Fruit fly (Drosophila melanogaster) whole organism, embryonic: ENCODE results near the gene ninaC.

Experiments
- B-H1 ChIP-seq: fragments of 200-800 bp; sonication (Bioruptor generic); IDR thresholded peaks from 3 replicates; pipeline ENCODE4 v1.3.6; 2022; ENCODE audit warnings: missing biosample characterization, missing genetic modification characterization
- C15 ChIP-seq: fragments of 200-800 bp; sonication (Bioruptor generic); IDR thresholded peaks from 3 replicates; pipeline ENCODE4 v1.3.6; 2022; ENCODE audit warnings: missing biosample characterization, missing genetic modification characterization
- CG10209 ChIP-seq: fragments of 200-800 bp; sonication (Bioruptor generic); optimal IDR thresholded peaks from 3 replicates; lab custom pipeline; 2017; ENCODE audit warnings: missing biosample characterization, mild to moderate bottlenecking, missing genetic modification characterization, missing genetic modification reagents
- CG11247 ChIP-seq: fragments of 200-800 bp; sonication (Bioruptor generic); IDR thresholded peaks from 2 replicates; pipeline ENCODE4 v1.3.6; 2022; ENCODE audit warnings: missing biosample characterization, missing genetic modification characterization
- CG12236 ChIP-seq: fragments of 200-800 bp; sonication (Bioruptor generic); optimal IDR thresholded peaks from 2 replicates; lab custom pipeline; 2016; ENCODE audit warnings: missing biosample characterization, missing genetic modification characterization
- CG13123 ChIP-seq: fragments of 200-800 bp; sonication (Bioruptor generic); optimal IDR thresholded peaks from 2 replicates; lab custom pipeline; 2016; ENCODE audit warnings: missing biosample characterization, missing genetic modification characterization
- CG13424 ChIP-seq: fragments of 200-800 bp; sonication (Bioruptor generic); optimal IDR thresholded peaks from 2 replicates; lab custom pipeline; 2019; ENCODE audit warnings: missing biosample characterization, mild to moderate bottlenecking, missing genetic modification characterization, moderate library complexity
- CG13775 ChIP-seq: fragments of 200-800 bp; sonication (Bioruptor generic); optimal IDR thresholded peaks from 3 replicates; lab custom pipeline; 2017; ENCODE audit warnings: missing biosample characterization, mild to moderate bottlenecking, missing genetic modification characterization
- CG15696 ChIP-seq: fragments of 200-800 bp; sonication (Bioruptor generic); optimal IDR thresholded peaks from 2 replicates; lab custom pipeline; 2019; ENCODE audit warnings: missing biosample characterization, mild to moderate bottlenecking, missing genetic modification characterization, moderate library complexity
- CG16779 ChIP-seq: fragments of 200-800 bp; sonication (Bioruptor generic); IDR thresholded peaks from 2 replicates; pipeline ENCODE4 v1.3.6; 2022; ENCODE audit warnings: missing biosample characterization, missing genetic modification characterization
- CG16813 ChIP-seq: fragments of 200-800 bp; sonication (Bioruptor generic); IDR thresholded peaks from 3 replicates; pipeline ENCODE4 v1.3.6; 2022; ENCODE audit warnings: missing biosample characterization, missing genetic modification characterization; ENCODE audit not compliant: partially characterized antibody
- CG17568 ChIP-seq: fragments of 200-800 bp; sonication (Bioruptor generic); optimal IDR thresholded peaks from 2 replicates; lab custom pipeline; 2018; ENCODE audit warnings: missing biosample characterization, mild to moderate bottlenecking, missing genetic modification characterization, moderate library complexity
- CG17829 ChIP-seq: fragments of 200-800 bp; optimal IDR thresholded peaks from 2 replicates; lab custom pipeline; 2019; ENCODE audit warnings: missing biosample characterization, mild to moderate bottlenecking, missing genetic modification characterization, moderate library complexity
- CG17912 ChIP-seq: fragments of 200-800 bp; sonication (Bioruptor generic); optimal IDR thresholded peaks from 2 replicates; lab custom pipeline; 2018; ENCODE audit warnings: missing biosample characterization, mild to moderate bottlenecking, missing genetic modification characterization
- CG1792 ChIP-seq: fragments of 200-800 bp; sonication (Bioruptor generic); optimal IDR thresholded peaks from 2 replicates; lab custom pipeline; 2016; ENCODE audit warnings: missing biosample characterization, missing genetic modification characterization
- CG18476 ChIP-seq: fragments of 200-800 bp; sonication (Bioruptor generic); optimal IDR thresholded peaks from 2 replicates; lab custom pipeline; 2016; ENCODE audit warnings: missing biosample characterization, mild to moderate bottlenecking, missing genetic modification characterization
- CG18599 ChIP-seq: fragments of 200-800 bp; sonication (Bioruptor generic); optimal IDR thresholded peaks from 3 replicates; lab custom pipeline; 2017; ENCODE audit warnings: missing biosample characterization, missing genetic modification characterization, mild to moderate bottlenecking, moderate library complexity, missing genetic modification reagents
- CG18764 ChIP-seq: fragments of 200-800 bp; sonication (Bioruptor generic); optimal IDR thresholded peaks from 3 replicates; lab custom pipeline; 2016; ENCODE audit warnings: missing biosample characterization, missing genetic modification characterization
- CG2202 ChIP-seq: fragments of 200-800 bp; sonication (Bioruptor generic); optimal IDR thresholded peaks from 2 replicates; lab custom pipeline; 2018; ENCODE audit warnings: missing biosample characterization, mild to moderate bottlenecking, missing genetic modification characterization
- CG31224 ChIP-seq: fragments of 200-800 bp; sonication (Bioruptor generic); IDR thresholded peaks from 2 replicates; pipeline ENCODE4 v1.3.6; 2022; ENCODE audit warnings: missing biosample characterization, missing genetic modification characterization
- CG4424 ChIP-seq: fragments of 200-800 bp; sonication (Bioruptor generic); optimal IDR thresholded peaks from 3 replicates; lab custom pipeline; 2016; ENCODE audit warnings: missing biosample characterization, missing genetic modification characterization
- CG6683 ChIP-seq: fragments of 200-800 bp; sonication (Bioruptor generic); optimal IDR thresholded peaks from 2 replicates; lab custom pipeline; 2017; ENCODE audit warnings: missing biosample characterization, mild to moderate bottlenecking, missing genetic modification characterization, missing genetic modification reagents
- CG8089 ChIP-seq: fragments of 200-800 bp; sonication (Bioruptor generic); optimal IDR thresholded peaks from 3 replicates; lab custom pipeline; 2016; ENCODE audit warnings: missing biosample characterization, missing genetic modification characterization
- Camta ChIP-seq: fragments of 200-800 bp; sonication (Bioruptor generic); optimal IDR thresholded peaks from 2 replicates; lab custom pipeline; 2016; ENCODE audit warnings: missing biosample characterization, missing genetic modification characterization
- Deaf1 ChIP-seq: fragments of 200-800 bp; optimal IDR thresholded peaks from 3 replicates; lab custom pipeline; 2019; ENCODE audit warnings: missing biosample characterization, mild to moderate bottlenecking, missing genetic modification characterization, moderate library complexity
- Dip2 ChIP-seq: fragments of 200-800 bp; sonication (Bioruptor generic); IDR thresholded peaks from 2 replicates; pipeline ENCODE4 v1.3.6; 2022; ENCODE audit warnings: missing biosample characterization, missing genetic modification characterization
- Ets65A ChIP-seq: fragments of 200-800 bp; sonication (Bioruptor generic); peaks from one replicate; lab custom pipeline; 2016; ENCODE audit warnings: missing biosample characterization, missing genetic modification characterization
- HLHmδ ChIP-seq: fragments of 200-800 bp; sonication (Bioruptor generic); optimal IDR thresholded peaks from 2 replicates; lab custom pipeline; 2018; ENCODE audit warnings: missing biosample characterization, mild to moderate bottlenecking, missing genetic modification characterization, moderate library complexity
- Jarid2 ChIP-seq: fragments of 200-800 bp; sonication (Bioruptor generic); optimal IDR thresholded peaks from 3 replicates; lab custom pipeline; 2017; ENCODE audit warnings: mild to moderate bottlenecking, missing biosample characterization, missing genetic modification reagents, missing genetic modification characterization
- MBD-R2 ChIP-seq: fragments of 200-800 bp; sonication (Bioruptor generic); IDR thresholded peaks from 2 replicates; pipeline ENCODE4 v1.3.6; 2022; ENCODE audit warnings: missing biosample characterization, missing genetic modification characterization
- Mad ChIP-seq: fragments of 200-800 bp; sonication (Bioruptor generic); optimal IDR thresholded peaks from 2 replicates; lab custom pipeline; 2016; ENCODE audit warnings: missing biosample characterization, missing genetic modification characterization
- Nf-YA ChIP-seq: fragments of 200-800 bp; sonication (Bioruptor generic); IDR thresholded peaks from 2 replicates; pipeline ENCODE4 v1.3.6; 2022; ENCODE audit warnings: missing biosample characterization, missing genetic modification characterization
- Nf-YB ChIP-seq: fragments of 200-800 bp; sonication (Bioruptor generic); optimal IDR thresholded peaks from 3 replicates; lab custom pipeline; 2019; ENCODE audit warnings: missing biosample characterization, mild to moderate bottlenecking, missing genetic modification characterization, moderate library complexity
- NfI ChIP-seq: fragments of 200-800 bp; sonication (Bioruptor generic); optimal IDR thresholded peaks from 3 replicates; lab custom pipeline; 2018; ENCODE audit warnings: missing biosample characterization, mild to moderate bottlenecking, missing genetic modification characterization, moderate library complexity
- ap ChIP-seq: fragments of 200-800 bp; sonication (Bioruptor generic); IDR thresholded peaks from 2 replicates; pipeline ENCODE4 v1.3.6; 2022; ENCODE audit warnings: missing biosample characterization, missing genetic modification characterization
- ase ChIP-seq: fragments of 200-800 bp; sonication (Bioruptor generic); IDR thresholded peaks from 3 replicates; pipeline ENCODE4 v1.3.6; 2022; ENCODE audit warnings: missing biosample characterization, missing genetic modification characterization
- cas ChIP-seq: fragments of 200-800 bp; sonication (Bioruptor generic); IDR thresholded peaks from 2 replicates; pipeline ENCODE4 v1.3.6; 2022; ENCODE audit warnings: missing biosample characterization, missing genetic modification characterization
- cwo ChIP-seq: fragments of 200-800 bp; sonication (Bioruptor generic); optimal IDR thresholded peaks from 3 replicates; lab custom pipeline; 2017; ENCODE audit warnings: missing biosample characterization, missing genetic modification characterization, mild to moderate bottlenecking, moderate library complexity, missing genetic modification reagents
- gsb ChIP-seq: fragments of 200-800 bp; sonication (Bioruptor generic); IDR thresholded peaks from 2 replicates; pipeline ENCODE4 v1.3.6; 2022; ENCODE audit warnings: missing biosample characterization, missing genetic modification characterization
- hb ChIP-seq: fragments of 200-800 bp; sonication (Bioruptor generic); IDR thresholded peaks from 3 replicates; pipeline ENCODE4 v1.3.6; 2022; ENCODE audit warnings: missing biosample characterization, missing genetic modification characterization; ENCODE audit not compliant: partially characterized antibody
- hth ChIP-seq: fragments of >200 bp; optimal IDR thresholded peaks from 2 replicates; lab custom pipeline; 2017; ENCODE audit warnings: inconsistent platforms
- insv ChIP-seq, 2 experiments: fragments of 200-800 bp; sonication (Bioruptor generic); optimal IDR thresholded peaks; 3 replicates each; lab custom pipeline; 2016 to 2018; ENCODE audit warnings: missing biosample characterization in 2 of 2, missing genetic modification characterization in 2 of 2
- peb ChIP-seq: fragments of 200-800 bp; sonication (Bioruptor generic); IDR thresholded peaks from 2 replicates; pipeline ENCODE4 v1.3.6; 2022; ENCODE audit warnings: missing biosample characterization, missing genetic modification characterization
- pnt ChIP-seq: fragments of 200-800 bp; sonication (Bioruptor generic); optimal IDR thresholded peaks from 3 replicates; lab custom pipeline; 2016; ENCODE audit warnings: missing biosample characterization, missing genetic modification characterization
- row ChIP-seq: fragments of 200-800 bp; sonication (Bioruptor generic); IDR thresholded peaks from 3 replicates; pipeline ENCODE4 v1.3.6; 2022; ENCODE audit warnings: missing biosample characterization, missing genetic modification characterization
- ssp ChIP-seq: fragments of 200-800 bp; sonication (Bioruptor generic); IDR thresholded peaks from 2 replicates; pipeline ENCODE4 v1.3.6; 2022; ENCODE audit warnings: missing biosample characterization, missing genetic modification characterization
- trem ChIP-seq: fragments of 200-800 bp; optimal IDR thresholded peaks from 3 replicates; lab custom pipeline; 2019; ENCODE audit warnings: missing biosample characterization, mild to moderate bottlenecking, missing genetic modification characterization, moderate library complexity
- vfl ChIP-seq: fragments of 200-800 bp; sonication (Bioruptor generic); optimal IDR thresholded peaks from 2 replicates; lab custom pipeline; 2016; ENCODE audit warnings: missing biosample characterization, missing genetic modification characterization
- vnd ChIP-seq: fragments of 200-800 bp; sonication (Bioruptor generic); IDR thresholded peaks from 3 replicates; pipeline ENCODE4 v1.3.6; 2022; ENCODE audit warnings: missing biosample characterization, missing genetic modification characterization; ENCODE audit not compliant: partially characterized antibody

The ninaC gene

DNA sequence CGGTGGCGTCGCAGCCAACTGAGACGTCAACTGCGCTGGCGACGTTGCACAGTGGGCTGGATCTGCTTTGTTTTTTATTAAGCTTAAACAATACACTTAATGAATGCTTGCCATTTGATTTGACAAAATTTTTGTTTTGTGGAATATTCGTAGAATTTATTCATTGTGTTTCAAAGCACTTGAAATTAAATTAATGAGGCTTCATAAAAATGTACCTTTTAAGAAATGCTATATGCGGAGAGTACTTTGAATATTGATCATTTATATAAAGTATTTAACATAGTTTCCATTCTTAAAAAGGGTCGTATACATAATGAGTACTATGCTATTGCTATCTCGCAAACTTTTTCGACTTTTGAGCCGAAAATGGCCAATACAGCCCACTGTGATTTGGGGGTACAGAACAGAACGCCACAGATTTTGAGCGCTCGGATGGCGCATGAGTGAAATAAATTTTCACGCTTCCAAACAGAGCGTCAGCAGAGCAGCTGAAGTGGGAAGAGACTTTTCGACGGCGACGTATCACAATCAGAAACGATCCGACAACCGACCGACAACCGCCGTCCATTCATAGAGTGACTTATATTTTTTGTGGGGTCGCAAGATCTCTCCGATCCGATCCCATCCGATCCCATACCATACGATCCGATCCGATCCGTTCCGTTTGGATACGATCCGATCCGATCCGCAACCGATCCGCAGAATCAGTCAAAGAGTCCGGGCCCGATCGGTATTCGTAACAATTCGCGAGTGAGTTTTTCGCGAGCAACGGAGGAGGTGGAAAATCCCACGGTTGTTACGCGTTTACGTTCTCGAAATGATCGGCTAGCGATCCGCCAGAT lies 44.1 kb upstream of the ninaC start, which contains the start of gene Wnt6 (continued):
- TF ChIP-seq CG18476 (GFP tag; lab: Kevin White, UChicago) (peak; percentile 24), insv (GFP tag; optimal IDR thresholded peaks at IDR 0.05; lab: Kevin White, UChicago) (no peak), vfl (GFP tag; lab: Kevin White, UChicago) (peak; percentile 24), CG18764 (no peak), Jarid2 (GFP tag; lab: Kevin White, UChicago) (peak; percentile 14), CG18599 (GFP tag; lab: Kevin White, UChicago) (no peak), MBD-R2 (GFP tag; lab: Robert Waterston, UW) (no peak), CG16813 (GFP tag; lab: Robert Waterston, UW) (no peak), NfI (GFP tag; lab: Kevin White, UChicago) (peak; percentile 14), CG17568 (GFP tag; lab: Kevin White, UChicago) (peak; percentile 55), HLHmδ (GFP tag; lab: Kevin White, UChicago) (no peak), CG1792 (GFP tag; lab: Kevin White, UChicago) (no peak), pnt (peak; percentile 25), Nf-YB (peak; percentile 63), Camta (GFP tag; lab: Kevin White, UChicago) (peak; percentile 54), cwo (GFP tag; lab: Kevin White, UChicago) (no peak), vnd (GFP tag; lab: Robert Waterston, UW) (no peak), CG13123 (GFP tag; lab: Kevin White, UChicago) (no peak), Deaf1 (tag; lab: Kevin White, UChicago) (peak; percentile 91), CG2202 (tag; lab: Kevin White, UChicago) (peak; percentile 56), trem (tag; lab: Kevin White, UChicago) (no peak), peb (GFP tag; lab: Robert Waterston, UW) (no peak), Ets65A (GFP tag; lab: Kevin White, UChicago) (peak; percentile 94), CG4424 (GFP tag; lab: Kevin White, UChicago) (peak; percentile 34), ase (GFP tag; lab: Robert Waterston, UW) (no peak; the same call in 1 of the 3 replicates), B-H1 (peak; percentile 9; the same call in 1 of the 3 replicates), CG31224 (GFP tag; lab: Robert Waterston, UW) (peak; percentile 65), CG12236 (GFP tag; lab: Kevin White, UChicago) (no peak), CG17829 (tag; lab: Kevin White, UChicago) (peak; percentile 26), Nf-YA (GFP tag; lab: Robert Waterston, UW) (no peak), CG8089 (peak; percentile 23), CG13424 (peak; percentile 82), CG6683 (GFP tag; lab: Kevin White, UChicago) (no peak), gsb (GFP tag; lab: Robert Waterston, UW) (peak; percentile 48; the same call in 1 of the 2 replicates), Mad (GFP tag; lab: Kevin White, UChicago) (peak; percentile 59), CG17912 (no peak), CG15696 (tag; lab: Kevin White, UChicago) (no peak), CG16779 (GFP tag; lab: Robert Waterston, UW) (no peak), CG10209 (GFP tag; lab: Kevin White, UChicago) (peak; percentile 71), C15 (no peak), CG13775 (GFP tag; lab: Kevin White, UChicago) (peak; percentile 70), CG11247 (GFP tag; lab: Robert Waterston, UW) (0 out of 2 replicates have a peak, but pooled peaks have one; percentile 14), hth (lab: Kevin White, UChicago) (no peak), hb (GFP tag; lab: Robert Waterston, UW) (no peak), ssp (GFP tag; lab: Robert Waterston, UW) (0 out of 2 replicates have a peak, but pooled peaks have one; percentile 6), ap (GFP tag; lab: Robert Waterston, UW) (no peak), row (peak; percentile 68), Dip2 (GFP tag; lab: Robert Waterston, UW) (no peak), cas (GFP tag; lab: Robert Waterston, UW) (peak; percentile 38; the same call in 1 of the 2 replicates)
